Worm (Caenorhabditis elegans): Measurements from ENCODE around the gene Y54G11A.4.

- TF ChIP-seq pes-1 (GFP tag; IDR thresholded peaks at IDR 0.05), result peak; percentile 61
- peak; percentile 14 for TF ChIP-seq ceh-36 (tag; optimal IDR thresholded peaks at IDR 0.05)
- no peak for TF ChIP-seq B0310.2 (tag; optimal IDR thresholded peaks at IDR 0.05)
- peak; percentile 73 for TF ChIP-seq flt-1 (GFP tag; IDR thresholded peaks at IDR 0.05)
- TF ChIP-seq ceh-13 (GFP tag; optimal IDR thresholded peaks at IDR 0.05), result no peak
- peak; percentile 95 for TF ChIP-seq ama-1 (optimal IDR thresholded peaks at IDR 0.05)
- no peak; the same call in 1 of the 2 replicates for TF ChIP-seq sea-1 (GFP tag; conservative IDR thresholded peaks at IDR 0.05)
These were observed 43.1 kb upstream of the Y54G11A.4 start for ce11 chrII:14249489-14249888.
